Worm (Caenorhabditis elegans) whole organism, young adult: ENCODE results near the gene T10D4.1.

Source experiments
- B0336.3 ChIP-seq: fragments of 200-800 bp; sonication (Bioruptor generic); IDR thresholded peaks from 2 replicates; pipeline ENCODE4 v1.3.6; 2022; ENCODE audit warnings: missing genetic modification characterization, missing compliant biosample characterization
- F55B11.4 ChIP-seq: sonication (generic microtip); optimal IDR thresholded peaks from 2 replicates; lab custom pipeline; 2016; ENCODE audit warnings: missing compliant biosample characterization, missing genetic modification characterization, borderline replicate concordance; ENCODE audit not compliant: insufficient read depth
- Y53F4B.3 ChIP-seq: fragments of 200-800 bp; sonication (Bioruptor generic); IDR thresholded peaks from 2 replicates; pipeline ENCODE4 v1.3.6; 2022; ENCODE audit warnings: missing genetic modification reagents, missing genetic modification characterization, missing compliant biosample characterization
- Y53G8AR.9 ChIP-seq: fragments of 200-800 bp; sonication (Bioruptor generic); conservative IDR thresholded peaks from 2 replicates; pipeline ENCODE4 v1.3.6; 2022; ENCODE audit warnings: missing genetic modification reagents, missing genetic modification characterization, missing compliant biosample characterization
- aptf-2 ChIP-seq: fragments of 200-800 bp; sonication (Bioruptor generic); conservative IDR thresholded peaks from 2 replicates; pipeline ENCODE4 v1.3.6; 2022; ENCODE audit warnings: missing genetic modification reagents, missing genetic modification characterization, missing compliant biosample characterization
- attf-5 ChIP-seq: fragments of 200-800 bp; sonication (Bioruptor generic); optimal IDR thresholded peaks from 2 replicates; lab custom pipeline; 2018; ENCODE audit warnings: mild to moderate bottlenecking, missing genetic modification characterization, missing compliant biosample characterization
- bed-2 ChIP-seq: fragments of 200-800 bp; sonication (Bioruptor generic); IDR thresholded peaks from 2 replicates; pipeline ENCODE4 v1.3.6; 2022; ENCODE audit warnings: missing genetic modification reagents, missing genetic modification characterization, missing compliant biosample characterization
- efl-1 ChIP-seq: fragments of 150-350 bp; optimal IDR thresholded peaks from 2 replicates; lab custom pipeline; 2014; ENCODE audit warnings: missing biosample characterization, missing genetic modification reagents, missing genetic modification characterization
- madf-10 ChIP-seq: sonication (generic microtip); optimal IDR thresholded peaks from 2 replicates; lab custom pipeline; 2016; ENCODE audit warnings: mild to moderate bottlenecking, missing genetic modification characterization, missing compliant biosample characterization
- madf-6 ChIP-seq: fragments of 200-800 bp; sonication (Bioruptor generic); IDR thresholded peaks from 2 replicates; pipeline ENCODE4 v1.3.6; 2022; ENCODE audit warnings: missing genetic modification reagents, missing genetic modification characterization, missing compliant biosample characterization
- mel-28 ChIP-seq: sonication (generic microtip); optimal IDR thresholded peaks from 2 replicates; lab custom pipeline; 2016; ENCODE audit warnings: borderline replicate concordance, mild to moderate bottlenecking, missing genetic modification characterization, missing compliant biosample characterization
- nfya-1 ChIP-seq: sonication (generic microtip); optimal IDR thresholded peaks from 2 replicates; lab custom pipeline; 2017; ENCODE audit warnings: antibody characterized with exemption, missing compliant biosample characterization, missing genetic modification characterization, borderline replicate concordance; ENCODE audit not compliant: insufficient read depth
- unc-62 ChIP-seq: fragments of 150-350 bp; optimal IDR thresholded peaks from 2 replicates; lab custom pipeline; 2014; ENCODE audit warnings: missing biosample characterization, missing genetic modification reagents, missing genetic modification characterization

- TF ChIP-seq efl-1 (GFP tag; lab: Kevin White, UChicago) (no peak), B0336.3 (GFP tag; lab: Robert Waterston, UW) (no peak), madf-10 (tag; lab: Kevin White, UChicago) (no peak), nfya-1 (no peak), attf-5 (GFP tag; lab: Kevin White, UChicago) (no peak), madf-6 (GFP tag; lab: Robert Waterston, UW) (no peak), Y53F4B.3 (GFP tag; lab: Robert Waterston, UW) (no peak), Y53G8AR.9 (no peak), mel-28 (tag; lab: Kevin White, UChicago) (no peak), bed-2 (no peak), unc-62 (GFP tag; lab: Kevin White, UChicago) (no peak), aptf-2 (no peak), F55B11.4 (tag; lab: Kevin White, UChicago) (no peak)
Observed at ce11 chrII:3109533-3109932, 40.4 kb upstream of the T10D4.1 start.
